Worm (Caenorhabditis elegans) whole organism, mixed stage, embryonic: Measurements from ENCODE around the gene kup-1.

Experiments used
- mab-5 ChIP-seq: fragments of 150-350 bp; optimal IDR thresholded peaks from 2 replicates; lab custom pipeline; 2014; ENCODE audit warnings: missing biosample characterization, missing genetic modification characterization
- mep-1 ChIP-seq: fragments of 150-350 bp; optimal IDR thresholded peaks from 2 replicates; lab custom pipeline; 2017; ENCODE audit warnings: missing biosample characterization, missing genetic modification reagents, missing genetic modification characterization, inconsistent platforms
- nhr-237 ChIP-seq: fragments of 150-350 bp; optimal IDR thresholded peaks from 2 replicates; lab custom pipeline; 2014; ENCODE audit warnings: missing biosample characterization, missing genetic modification characterization
- nhr-28 ChIP-seq: fragments of 150-350 bp; optimal IDR thresholded peaks from 2 replicates; lab custom pipeline; 2014; ENCODE audit warnings: missing biosample characterization, missing genetic modification characterization
- nhr-76 ChIP-seq: sonication (generic microtip); optimal IDR thresholded peaks from 2 replicates; lab custom pipeline; 2017; ENCODE audit warnings: missing biosample characterization, missing genetic modification characterization
- ztf-11 ChIP-seq: fragments of 150-350 bp; optimal IDR thresholded peaks from 2 replicates; lab custom pipeline; 2014; ENCODE audit warnings: missing biosample characterization, missing genetic modification characterization

- TF ChIP-seq nhr-76 (tag; lab: Kevin White, UChicago) (no peak), mep-1 (tag; lab: Kevin White, UChicago) (no peak), ztf-11 (tag; lab: Kevin White, UChicago) (no peak), nhr-237 (no peak), mab-5 (tag; lab: Kevin White, UChicago) (no peak), nhr-28 (tag; lab: Kevin White, UChicago) (no peak)
These were observed 8.6 kb downstream of the kup-1 start, which contains the start of gene pkc-1 for ce11 chrV:12032060-12032459.
